Worm (Caenorhabditis elegans): ENCODE data around the gene C43D7.7.

C43D7.7 gene

ce11 chrV:19278488-19278887 is 40.8 kb downstream of the C43D7.7 start:
- no peak for TF ChIP-seq dao-5 (tag; optimal IDR thresholded peaks at IDR 0.05)
- no peak for TF ChIP-seq him-1 (tag; optimal IDR thresholded peaks at IDR 0.05)
- TF ChIP-seq W03F9.2 (tag; optimal IDR thresholded peaks at IDR 0.05): no peak

- no peak for TF ChIP-seq dao-5 (tag; optimal IDR thresholded peaks at IDR 0.05)
These were observed 43.0 kb downstream of the C43D7.7 start for ce11 chrV:19276354-19276753.
